Worm (Caenorhabditis elegans): ENCODE data around the gene Y53F4B.21.

The Y53F4B.21 gene

ce11 chrII:15158364-15158763 lies 68.4 kb downstream of the Y53F4B.21 start:
- TF ChIP-seq hif-1 (tag; optimal IDR thresholded peaks at IDR 0.05) (no peak), aha-1 (tag) (peak; percentile 53)

Measured in whole organism, L4 larva.